Fruit fly (Drosophila melanogaster): ENCODE results near the gene CG5056.

Gene CG5056

dm6 chr2L:10386208-10386805, 19.8 kb downstream of the CG5056 start, which contains the start of the genes Cdk1 and mRpS7:
Cdk1 (minus strand) TSS chr2L:10386262.
mRpS7 (plus strand) TSS chr2L:10386662.
- TF ChIP-seq Myc (optimal IDR thresholded peaks at IDR 0.05) (peak; percentile 9), tai (GFP tag; optimal IDR thresholded peaks at IDR 0.05) (peak; percentile 47), lola (GFP tag; optimal IDR thresholded peaks at IDR 0.05) (no peak), Mio (GFP tag; optimal IDR thresholded peaks at IDR 0.05) (no peak), fru (GFP tag; optimal IDR thresholded peaks at IDR 0.05) (peak; percentile 49), Hnf4 (GFP tag; optimal IDR thresholded peaks at IDR 0.05) (peak; percentile 49), sv (GFP tag; optimal IDR thresholded peaks at IDR 0.05) (peak; percentile 43), GATAd (GFP tag; optimal IDR thresholded peaks at IDR 0.05) (no peak), brk (GFP tag; optimal IDR thresholded peaks at IDR 0.05) (peak; percentile 30), jim (GFP tag; optimal IDR thresholded peaks at IDR 0.05) (no peak), pan (optimal IDR thresholded peaks at IDR 0.05) (no peak), N (GFP tag; optimal IDR thresholded peaks at IDR 0.05) (no peak), Jra (GFP tag; optimal IDR thresholded peaks at IDR 0.05) (peak; percentile 43), CG32264 (GFP tag; optimal IDR thresholded peaks at IDR 0.05) (no peak), Sp1 (GFP tag; optimal IDR thresholded peaks at IDR 0.05) (peak; percentile 55), ey (GFP tag; optimal IDR thresholded peaks at IDR 0.05) (peak; percentile 28), usp (GFP tag; optimal IDR thresholded peaks at IDR 0.05) (no peak), Dif (GFP tag; optimal IDR thresholded peaks at IDR 0.05; ENCODE audit: partially characterized antibody) (no peak), dsf (GFP tag; optimal IDR thresholded peaks at IDR 0.05; ENCODE audit: borderline replicate concordance) (no peak), Dfd (GFP tag; optimal IDR thresholded peaks at IDR 0.05) (no peak), dl (GFP tag; optimal IDR thresholded peaks at IDR 0.05; ENCODE audit: insufficient read depth in 1 of 2, partially characterized antibody in 2 of 2) (no peak), rgr (GFP tag; optimal IDR thresholded peaks at IDR 0.05) (peak; percentile 2), Vsx2 (GFP tag; optimal IDR thresholded peaks at IDR 0.05; ENCODE audit: partially characterized antibody) (no peak), sage (GFP tag; optimal IDR thresholded peaks at IDR 0.05) (peak; percentile 3), Rel (GFP tag; optimal IDR thresholded peaks at IDR 0.05) (no peak), Rel (tag; optimal IDR thresholded peaks at IDR 0.05) (no peak), Hr83 (GFP tag; optimal IDR thresholded peaks at IDR 0.05; ENCODE audit: poor library complexity, severe bottlenecking) (no peak), Hr78 (GFP tag; optimal IDR thresholded peaks at IDR 0.05) (no peak), foxo (GFP tag; optimal IDR thresholded peaks at IDR 0.05) (peak in 1 of 2 experiments; percentile 61), dmrt93B (GFP tag; optimal IDR thresholded peaks at IDR 0.05) (no peak), woc (GFP tag; optimal IDR thresholded peaks at IDR 0.05) (peak; percentile 76), OdsH (GFP tag; optimal IDR thresholded peaks at IDR 0.05) (peak; percentile 4), br (GFP tag; optimal IDR thresholded peaks at IDR 0.05) (no peak), CG9705 (GFP tag; optimal IDR thresholded peaks at IDR 0.05) (no peak), psq (GFP tag; optimal IDR thresholded peaks at IDR 0.05) (peak; percentile 27), HLH106 (tag; optimal IDR thresholded peaks at IDR 0.05) (peak; percentile 59), h (GFP tag; optimal IDR thresholded peaks at IDR 0.05) (peak; percentile 44), CrebA (GFP tag; optimal IDR thresholded peaks at IDR 0.05; ENCODE audit: borderline replicate concordance) (no peak), Abd-B (GFP tag; optimal IDR thresholded peaks at IDR 0.05) (no peak)

- no peak for TF ChIP-seq fru (GFP tag; optimal IDR thresholded peaks at IDR 0.05)
- TF ChIP-seq jim (GFP tag; optimal IDR thresholded peaks at IDR 0.05), result no peak
- no peak for TF ChIP-seq HLH106 (tag; optimal IDR thresholded peaks at IDR 0.05)
- no peak for TF ChIP-seq foxo (GFP tag; optimal IDR thresholded peaks at IDR 0.05)
- no peak for TF ChIP-seq Mio (GFP tag; optimal IDR thresholded peaks at IDR 0.05)
- TF ChIP-seq Vsx2 (GFP tag; optimal IDR thresholded peaks at IDR 0.05; ENCODE audit: partially characterized antibody), result no peak
- no peak for TF ChIP-seq Dfd (GFP tag; optimal IDR thresholded peaks at IDR 0.05)
- TF ChIP-seq Jra (GFP tag; optimal IDR thresholded peaks at IDR 0.05), result no peak
- TF ChIP-seq brk (GFP tag; optimal IDR thresholded peaks at IDR 0.05), result no peak
- TF ChIP-seq GATAd (GFP tag; optimal IDR thresholded peaks at IDR 0.05), result no peak
- TF ChIP-seq sv (GFP tag; optimal IDR thresholded peaks at IDR 0.05), result no peak
- no peak for TF ChIP-seq CG32264 (GFP tag; optimal IDR thresholded peaks at IDR 0.05)
- no peak for TF ChIP-seq usp (GFP tag; optimal IDR thresholded peaks at IDR 0.05)
- no peak for TF ChIP-seq h (GFP tag; optimal IDR thresholded peaks at IDR 0.05)
- no peak for TF ChIP-seq CG9705 (GFP tag; optimal IDR thresholded peaks at IDR 0.05)
Observed at dm6 chr2L:10386824-10387223, 20.3 kb downstream of the CG5056 start.

Data from whole organism, wandering third instar larva.